Fruit fly (Drosophila melanogaster): ENCODE data around the gene Gorab.

Gorab gene

dm6 chr3L:17427013-17427412 lies 1.6 kb downstream of the Gorab start, which contains the start of gene Polr3G:
TSS of gene Polr3G (minus strand) at chr3L:17427130.
- TF ChIP-seq Eip78C (GFP tag) (peak; percentile 84), CG32006 (GFP tag; optimal IDR thresholded peaks at IDR 0.05) (no peak), net (GFP tag; optimal IDR thresholded peaks at IDR 0.05) (no peak), Eip93F (GFP tag; optimal IDR thresholded peaks at IDR 0.05) (no peak), OdsH (GFP tag; optimal IDR thresholded peaks at IDR 0.05) (no peak), lz (GFP tag; optimal IDR thresholded peaks at IDR 0.05) (peak; percentile 33), dac (GFP tag; optimal IDR thresholded peaks at IDR 0.05) (no peak), CG31627 (GFP tag; optimal IDR thresholded peaks at IDR 0.05) (peak; percentile 17), Lpt (GFP tag; optimal IDR thresholded peaks at IDR 0.05) (no peak), vri (GFP tag; optimal IDR thresholded peaks at IDR 0.05) (peak; percentile 3), Sox15 (GFP tag; optimal IDR thresholded peaks at IDR 0.05) (no peak), Hr39 (GFP tag; optimal IDR thresholded peaks at IDR 0.05) (peak; percentile 16), Ets21C (GFP tag; optimal IDR thresholded peaks at IDR 0.05) (peak; percentile 27), CG1621 (tag; optimal IDR thresholded peaks at IDR 0.05) (no peak), CG10631 (GFP tag; optimal IDR thresholded peaks at IDR 0.05) (no peak), CG11902 (GFP tag; optimal IDR thresholded peaks at IDR 0.05) (no peak), CG6808 (GFP tag; optimal IDR thresholded peaks at IDR 0.05) (no peak), eg (GFP tag; IDR thresholded peaks at IDR 0.05) (no peak), Sox14 (GFP tag; optimal IDR thresholded peaks at IDR 0.05) (peak; percentile 23), CG6792 (GFP tag; optimal IDR thresholded peaks at IDR 0.05) (no peak), CG34406 (GFP tag; optimal IDR thresholded peaks at IDR 0.05) (no peak), CG6854 (GFP tag; optimal IDR thresholded peaks at IDR 0.05) (no peak), topi (GFP tag; optimal IDR thresholded peaks at IDR 0.05) (peak; percentile 18), CG10669 (GFP tag; optimal IDR thresholded peaks at IDR 0.05) (no peak), CG4318 (GFP tag; optimal IDR thresholded peaks at IDR 0.05) (no peak), Eip75B (GFP tag; optimal IDR thresholded peaks at IDR 0.05) (peak; percentile 44), dsx (GFP tag; optimal IDR thresholded peaks at IDR 0.05; ENCODE audit: poor library complexity, severe bottlenecking) (no peak), CG7368 (GFP tag; optimal IDR thresholded peaks at IDR 0.05) (no peak), Blimp-1 (GFP tag; optimal IDR thresholded peaks at IDR 0.05) (no peak), Gug (GFP tag; IDR thresholded peaks at IDR 0.05) (no peak), fkh (GFP tag; optimal IDR thresholded peaks at IDR 0.05) (peak; percentile 49), Hr38 (GFP tag; optimal IDR thresholded peaks at IDR 0.05) (no peak), CG11762 (GFP tag; optimal IDR thresholded peaks at IDR 0.05; ENCODE audit: insufficient read depth) (no peak), CG8632 (GFP tag; optimal IDR thresholded peaks at IDR 0.05) (no peak), Hr4 (GFP tag; optimal IDR thresholded peaks at IDR 0.05) (peak; percentile 37), pdm3 (GFP tag; optimal IDR thresholded peaks at IDR 0.05) (peak; percentile 44), CG8319 (GFP tag; optimal IDR thresholded peaks at IDR 0.05) (no peak), CG16779 (tag; optimal IDR thresholded peaks at IDR 0.05) (no peak), CG3919 (GFP tag; optimal IDR thresholded peaks at IDR 0.05) (no peak), achi (GFP tag; optimal IDR thresholded peaks at IDR 0.05) (no peak), CG3032 (tag; optimal IDR thresholded peaks at IDR 0.05) (no peak), fd85E (GFP tag; optimal IDR thresholded peaks at IDR 0.05) (no peak), fd59A (GFP tag; optimal IDR thresholded peaks at IDR 0.05) (no peak), CG9139 (GFP tag; optimal IDR thresholded peaks at IDR 0.05) (no peak), Met (GFP tag; optimal IDR thresholded peaks at IDR 0.05) (peak; percentile 35), salr (GFP tag; optimal IDR thresholded peaks at IDR 0.05) (no peak), spab (GFP tag; optimal IDR thresholded peaks at IDR 0.05) (no peak), CG6276 (GFP tag; optimal IDR thresholded peaks at IDR 0.05) (no peak), CG15336 (GFP tag; IDR thresholded peaks at IDR 0.05) (no peak), CG8119 (GFP tag; IDR thresholded peaks at IDR 0.05) (no peak), Sox102F (GFP tag; optimal IDR thresholded peaks at IDR 0.05) (peak; percentile 25), acj6 (GFP tag; optimal IDR thresholded peaks at IDR 0.05) (no peak), cyc (GFP tag; optimal IDR thresholded peaks at IDR 0.05) (no peak)
